Worm (Caenorhabditis elegans) whole organism, young adult: Measurements from ENCODE around the gene R05G9.3.

ENCODE experiments used
- C06A6.2 ChIP-seq: fragments of 200-800 bp; sonication (Bioruptor generic); conservative IDR thresholded peaks from 2 replicates; pipeline ENCODE4 v1.3.6; 2022; ENCODE audit warnings: missing genetic modification characterization, missing compliant biosample characterization
- C17E4.6 ChIP-seq: fragments of 200-800 bp; sonication (Bioruptor generic); IDR thresholded peaks from 2 replicates; pipeline ENCODE4 v1.3.6; 2022; ENCODE audit warnings: missing genetic modification reagents, missing genetic modification characterization, missing compliant biosample characterization
- D2030.7 ChIP-seq: fragments of 200-800 bp; sonication (Bioruptor generic); IDR thresholded peaks from 2 replicates; pipeline ENCODE4 v1.3.6; 2022; ENCODE audit warnings: missing genetic modification reagents, missing genetic modification characterization, missing compliant biosample characterization
- F10E7.11 ChIP-seq: sonication (generic microtip); optimal IDR thresholded peaks from 2 replicates; lab custom pipeline; 2017; ENCODE audit warnings: mild to moderate bottlenecking, missing genetic modification characterization, moderate library complexity, missing compliant biosample characterization
- F52B5.7 ChIP-seq: sonication (generic microtip); optimal IDR thresholded peaks from 2 replicates; lab custom pipeline; 2016; ENCODE audit warnings: mild to moderate bottlenecking, missing genetic modification characterization, missing compliant biosample characterization
- F57C9.4 ChIP-seq: sonication (generic microtip); optimal IDR thresholded peaks from 2 replicates; lab custom pipeline; 2017; ENCODE audit warnings: mild to moderate bottlenecking, missing genetic modification characterization, missing compliant biosample characterization
- K12H6.12 ChIP-seq: fragments of 200-800 bp; sonication (Bioruptor generic); optimal IDR thresholded peaks from 2 replicates; lab custom pipeline; 2018; ENCODE audit warnings: mild to moderate bottlenecking, missing genetic modification characterization, missing compliant biosample characterization
- T26A5.8 ChIP-seq: sonication (generic microtip); optimal IDR thresholded peaks from 2 replicates; lab custom pipeline; 2016; ENCODE audit warnings: missing genetic modification characterization, missing compliant biosample characterization
- Y53F4B.3 ChIP-seq: fragments of 200-800 bp; sonication (Bioruptor generic); IDR thresholded peaks from 2 replicates; pipeline ENCODE4 v1.3.6; 2022; ENCODE audit warnings: missing genetic modification reagents, missing genetic modification characterization, missing compliant biosample characterization
- Y53G8AR.9 ChIP-seq: fragments of 200-800 bp; sonication (Bioruptor generic); conservative IDR thresholded peaks from 2 replicates; pipeline ENCODE4 v1.3.6; 2022; ENCODE audit warnings: missing genetic modification reagents, missing genetic modification characterization, missing compliant biosample characterization
- Y67H2A.10 ChIP-seq: fragments of 200-800 bp; sonication (Bioruptor generic); conservative IDR thresholded peaks from 2 replicates; pipeline ENCODE4 v1.3.6; 2022; ENCODE audit warnings: missing genetic modification reagents, missing genetic modification characterization, missing compliant biosample characterization
- Y95B8A.8 ChIP-seq: fragments of 200-800 bp; sonication (Bioruptor generic); IDR thresholded peaks from 2 replicates; pipeline ENCODE4 v1.3.6; 2022; ENCODE audit warnings: missing genetic modification reagents, missing genetic modification characterization, missing compliant biosample characterization
- akir-1 ChIP-seq: fragments of 200-800 bp; sonication (Bioruptor generic); optimal IDR thresholded peaks from 2 replicates; lab custom pipeline; 2018; ENCODE audit warnings: mild to moderate bottlenecking, missing genetic modification characterization, moderate library complexity, missing compliant biosample characterization
- ama-1 ChIP-seq, 3 experiments: fragments of 150-350 bp in 1 of 3; sonication (generic microtip) in 2 of 3; optimal IDR thresholded peaks; 2 replicates each; lab custom pipeline; 2014 to 2018; ENCODE audit warnings: missing biosample characterization in 2 of 3, missing genetic modification characterization in 2 of 3, missing genetic modification reagents in 2 of 3
- aptf-3 ChIP-seq: fragments of 200-800 bp; sonication (Bioruptor generic); IDR thresholded peaks from 2 replicates; pipeline ENCODE4 v1.3.6; 2022; ENCODE audit warnings: missing genetic modification characterization, missing compliant biosample characterization
- athp-1 ChIP-seq: sonication (generic microtip); optimal IDR thresholded peaks from 2 replicates; lab custom pipeline; 2017; ENCODE audit warnings: mild to moderate bottlenecking, missing genetic modification characterization, missing compliant biosample characterization
- attf-3 ChIP-seq: fragments of 200-800 bp; sonication (Bioruptor generic); conservative IDR thresholded peaks from 2 replicates; pipeline ENCODE4 v1.3.6; 2022; ENCODE audit warnings: missing genetic modification reagents, missing genetic modification characterization, missing compliant biosample characterization
- bed-2 ChIP-seq: fragments of 200-800 bp; sonication (Bioruptor generic); IDR thresholded peaks from 2 replicates; pipeline ENCODE4 v1.3.6; 2022; ENCODE audit warnings: missing genetic modification reagents, missing genetic modification characterization, missing compliant biosample characterization
- ceh-100 ChIP-seq: fragments of 200-800 bp; sonication (Bioruptor generic); IDR thresholded peaks from 2 replicates; pipeline ENCODE4 v1.3.6; 2022; ENCODE audit warnings: missing genetic modification reagents, missing genetic modification characterization, missing compliant biosample characterization
- ceh-40 ChIP-seq: fragments of 200-800 bp; sonication (Bioruptor generic); IDR thresholded peaks from 2 replicates; pipeline ENCODE4 v1.3.6; 2022; ENCODE audit warnings: missing genetic modification characterization, missing compliant biosample characterization
- die-1 ChIP-seq: sonication (generic microtip); optimal IDR thresholded peaks from 2 replicates; lab custom pipeline; 2016; ENCODE audit warnings: missing genotype, mild to moderate bottlenecking, missing genetic modification characterization, missing compliant biosample characterization
- dpff-1 ChIP-seq: sonication (generic microtip); optimal IDR thresholded peaks from 2 replicates; lab custom pipeline; 2017; ENCODE audit warnings: mild to moderate bottlenecking, missing genetic modification characterization, missing compliant biosample characterization
- egl-18 ChIP-seq: fragments of 200-800 bp; sonication (Bioruptor generic); IDR thresholded peaks from 2 replicates; pipeline ENCODE4 v1.3.6; 2022; ENCODE audit warnings: missing genetic modification reagents, missing genetic modification characterization, missing compliant biosample characterization
- ets-4 ChIP-seq: fragments of 200-800 bp; sonication (Bioruptor generic); optimal IDR thresholded peaks from 2 replicates; lab custom pipeline; 2018; ENCODE audit warnings: mild to moderate bottlenecking, missing genetic modification characterization, missing compliant biosample characterization
- him-1 ChIP-seq: sonication (generic microtip); optimal IDR thresholded peaks from 2 replicates; lab custom pipeline; 2016; ENCODE audit warnings: missing genotype, missing genetic modification reagents, missing genetic modification characterization, missing compliant biosample characterization
- hsf-1 ChIP-seq: fragments of 200-800 bp; sonication (Bioruptor generic); IDR thresholded peaks from 2 replicates; pipeline ENCODE4 v1.3.6; 2022; ENCODE audit warnings: missing genetic modification reagents, missing genetic modification characterization, missing compliant biosample characterization
- lin-35 ChIP-seq, 3 experiments: fragments of 150-350 bp in 2 of 3; sonication (generic microtip) in 1 of 3; optimal IDR thresholded peaks; 2 replicates each; lab custom pipeline; 2014 to 2018; ENCODE audit warnings: missing biosample characterization in 3 of 3, missing genetic modification characterization in 3 of 3, missing genetic modification reagents in 3 of 3
- lin-54 ChIP-seq: fragments of 200-800 bp; sonication (Bioruptor generic); optimal IDR thresholded peaks from 2 replicates; lab custom pipeline; 2018; ENCODE audit warnings: mild to moderate bottlenecking, missing genetic modification characterization, missing compliant biosample characterization
- lir-1 ChIP-seq: fragments of 200-800 bp; sonication (Bioruptor generic); conservative IDR thresholded peaks from 2 replicates; pipeline ENCODE4 v1.3.6; 2022; ENCODE audit warnings: missing genetic modification reagents, missing genetic modification characterization, missing compliant biosample characterization
- lsl-1 ChIP-seq: fragments of 200-800 bp; sonication (Bioruptor generic); optimal IDR thresholded peaks from 2 replicates; lab custom pipeline; 2018; ENCODE audit warnings: mild to moderate bottlenecking, missing genetic modification characterization, moderate library complexity, missing compliant biosample characterization
- madf-6 ChIP-seq: fragments of 200-800 bp; sonication (Bioruptor generic); IDR thresholded peaks from 2 replicates; pipeline ENCODE4 v1.3.6; 2022; ENCODE audit warnings: missing genetic modification reagents, missing genetic modification characterization, missing compliant biosample characterization
- madf-8 ChIP-seq: fragments of 200-800 bp; sonication (Bioruptor generic); conservative IDR thresholded peaks from 2 replicates; pipeline ENCODE4 v1.3.6; 2022; ENCODE audit warnings: missing genetic modification reagents, missing genetic modification characterization, missing compliant biosample characterization
- mcd-1 ChIP-seq: fragments of 200-800 bp; sonication (Bioruptor generic); IDR thresholded peaks from 2 replicates; pipeline ENCODE4 v1.3.6; 2022; ENCODE audit warnings: missing genetic modification reagents, missing genetic modification characterization, missing compliant biosample characterization
- mxl-1 ChIP-seq: sonication (generic microtip); optimal IDR thresholded peaks from 2 replicates; lab custom pipeline; 2016; ENCODE audit warnings: missing genetic modification characterization, missing compliant biosample characterization
- nfya-2 ChIP-seq: fragments of 200-800 bp; sonication (Bioruptor generic); IDR thresholded peaks from 2 replicates; pipeline ENCODE4 v1.3.6; 2022; ENCODE audit warnings: missing genetic modification reagents, missing genetic modification characterization, missing compliant biosample characterization
- nhr-80 ChIP-seq: sonication (generic microtip); optimal IDR thresholded peaks from 2 replicates; lab custom pipeline; 2016; ENCODE audit warnings: missing genetic modification characterization, missing compliant biosample characterization
- nhr-90 ChIP-seq: sonication (generic microtip); optimal IDR thresholded peaks from 2 replicates; lab custom pipeline; 2016; ENCODE audit warnings: missing genotype, mild to moderate bottlenecking, missing genetic modification characterization, missing compliant biosample characterization
- pbrm-1 ChIP-seq: fragments of 200-800 bp; sonication (Bioruptor generic); IDR thresholded peaks from 2 replicates; pipeline ENCODE4 v1.3.6; 2022; ENCODE audit warnings: missing genetic modification reagents, missing genetic modification characterization, missing compliant biosample characterization
- sdz-38 ChIP-seq: sonication (generic microtip); optimal IDR thresholded peaks from 2 replicates; lab custom pipeline; 2016; ENCODE audit warnings: missing genotype, missing genetic modification characterization, missing compliant biosample characterization
- unc-130 ChIP-seq: sonication (generic microtip); optimal IDR thresholded peaks from 2 replicates; lab custom pipeline; 2016; ENCODE audit warnings: missing genetic modification reagents, missing genetic modification characterization, missing compliant biosample characterization
- unc-62 ChIP-seq: fragments of 150-350 bp; optimal IDR thresholded peaks from 2 replicates; lab custom pipeline; 2014; ENCODE audit warnings: missing biosample characterization, missing genetic modification reagents, missing genetic modification characterization
- xnd-1 ChIP-seq: sonication (generic microtip); optimal IDR thresholded peaks from 2 replicates; lab custom pipeline; 2016; ENCODE audit warnings: missing genotype, missing genetic modification reagents, missing genetic modification characterization, missing compliant biosample characterization
- ztf-22 ChIP-seq: fragments of 200-800 bp; sonication (Bioruptor generic); optimal IDR thresholded peaks from 2 replicates; lab custom pipeline; 2018; ENCODE audit warnings: mild to moderate bottlenecking, missing genetic modification characterization, moderate library complexity, missing compliant biosample characterization
- ztf-28 ChIP-seq: fragments of 200-800 bp; sonication (Bioruptor generic); IDR thresholded peaks from 2 replicates; pipeline ENCODE4 v1.3.6; 2022; ENCODE audit warnings: missing genetic modification reagents, missing genetic modification characterization, missing compliant biosample characterization
- ztf-3 ChIP-seq: fragments of 200-800 bp; sonication (Bioruptor generic); optimal IDR thresholded peaks from 2 replicates; lab custom pipeline; 2018; ENCODE audit warnings: mild to moderate bottlenecking, missing genetic modification characterization, missing compliant biosample characterization

R05G9.3 gene

DNA sequence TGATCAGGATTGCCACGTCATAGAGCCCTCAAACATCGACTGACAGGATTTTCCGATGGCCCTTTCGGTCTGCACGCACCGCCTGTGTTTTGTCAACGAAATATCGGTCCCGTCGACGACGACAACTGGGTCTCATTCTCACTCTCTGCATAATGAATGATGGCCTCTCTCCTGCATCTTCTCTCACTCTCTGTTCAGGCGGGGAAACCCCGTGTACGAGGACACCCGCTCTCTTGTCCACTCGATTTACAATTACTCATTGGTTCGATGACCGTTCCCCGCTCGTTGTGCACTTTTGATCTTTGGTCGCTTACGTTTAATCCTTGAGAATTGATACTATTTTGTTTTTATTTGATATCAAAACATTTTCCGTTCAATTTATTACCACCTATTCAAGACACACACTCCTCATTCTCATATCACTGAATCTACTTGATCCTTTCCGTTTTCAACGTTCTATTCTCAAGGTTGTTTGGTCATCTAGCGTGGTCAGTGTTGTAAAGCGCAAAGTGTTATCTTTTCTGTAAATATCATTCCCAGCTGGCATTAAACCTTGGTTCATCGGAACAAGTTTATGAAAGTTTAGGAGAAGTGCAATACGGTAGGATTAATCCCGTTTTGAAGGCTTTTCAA, 21.4 kb upstream of the R05G9.3 start (continued):
- no peak for TF ChIP-seq F52B5.7
- no peak for TF ChIP-seq hsf-1 (GFP tag; lab: Robert Waterston, UW)
- no peak for TF ChIP-seq C06A6.2 (GFP tag; lab: Robert Waterston, UW)
- TF ChIP-seq ztf-22 (GFP tag; lab: Kevin White, UChicago) = no peak
- TF ChIP-seq akir-1 = no peak
- TF ChIP-seq Y53G8AR.9 (GFP tag; lab: Robert Waterston, UW) = no peak
- no peak for TF ChIP-seq aptf-3
- TF ChIP-seq K12H6.12 (tag; lab: Kevin White, UChicago) = no peak
- no peak for TF ChIP-seq attf-3 (GFP tag; lab: Robert Waterston, UW)
- no peak for TF ChIP-seq ztf-28 (GFP tag; lab: Robert Waterston, UW)
- no peak for TF ChIP-seq lin-35 (GFP tag; optimal IDR thresholded peaks at IDR 0.05; lab: Kevin White, UChicago)

DNA sequence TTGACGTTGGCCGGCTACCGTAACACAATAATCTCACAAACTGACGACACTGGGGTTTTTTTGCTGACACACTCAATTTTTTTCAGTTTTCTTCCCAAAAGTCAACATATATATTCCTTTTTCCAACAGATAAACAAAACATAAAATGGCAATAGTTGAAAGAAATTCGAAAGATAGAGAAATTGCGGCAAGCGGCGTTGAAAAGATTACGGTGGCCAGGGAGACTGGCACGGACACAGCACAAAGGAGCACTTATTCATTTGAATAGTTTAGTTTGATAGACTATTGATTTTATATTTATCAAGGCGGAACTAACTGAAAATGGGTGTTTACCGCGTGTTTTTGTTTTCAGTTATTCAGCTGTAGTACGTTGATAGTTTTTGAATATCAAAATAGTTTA, 20.0 kb upstream of the R05G9.3 start, which contains the start of gene toe-2:
TSS of gene toe-2 (minus strand) at position 70 of the 400 bp plus-strand sequence.
- TF ChIP-seq nfya-2 (GFP tag; lab: Robert Waterston, UW) (no peak), ztf-22 (GFP tag; lab: Kevin White, UChicago) (no peak), pbrm-1 (GFP tag; lab: Robert Waterston, UW) (no peak), mcd-1 (no peak), lir-1 (no peak), mxl-1 (tag; lab: Kevin White, UChicago) (no peak), ceh-100 (GFP tag; lab: Robert Waterston, UW) (no peak), unc-62 (GFP tag; lab: Kevin White, UChicago) (no peak), die-1 (tag; lab: Kevin White, UChicago) (no peak), egl-18 (GFP tag; lab: Robert Waterston, UW) (no peak), Y67H2A.10 (GFP tag; lab: Robert Waterston, UW) (no peak), ceh-40 (GFP tag; lab: Robert Waterston, UW) (no peak), nhr-90 (tag; lab: Kevin White, UChicago) (no peak), Y53F4B.3 (GFP tag; lab: Robert Waterston, UW) (no peak), unc-130 (GFP tag; lab: Kevin White, UChicago) (no peak), ets-4 (GFP tag; lab: Kevin White, UChicago) (no peak), C17E4.6 (no peak), lsl-1 (GFP tag; lab: Kevin White, UChicago) (no peak), dpff-1 (no peak)

DNA sequence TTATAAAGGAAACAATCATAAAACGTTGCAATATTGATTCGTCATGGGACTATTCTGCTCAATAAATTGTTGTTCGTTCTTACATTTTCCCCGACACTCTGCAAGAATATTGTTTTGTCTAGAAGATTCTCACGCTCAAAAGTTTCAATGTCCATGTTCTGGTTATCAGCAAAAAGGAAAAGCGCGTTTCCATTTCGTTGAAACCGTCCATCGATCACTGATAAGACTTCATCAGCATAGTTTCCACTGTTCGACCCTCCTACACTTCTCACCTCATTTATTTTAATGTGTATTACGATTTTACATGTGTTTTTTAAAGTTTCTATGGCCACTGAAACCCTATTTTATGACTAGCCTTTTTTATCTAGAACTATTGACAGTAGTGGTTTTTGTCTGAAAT, 18.8 kb upstream of the R05G9.3 start:
- peak; percentile 68 for TF ChIP-seq nhr-80 (tag; lab: Kevin White, UChicago)
- no peak for TF ChIP-seq Y53G8AR.9 (GFP tag; lab: Robert Waterston, UW)
- TF ChIP-seq, all 124 proteins: peak for 1

- TF ChIP-seq him-1 (tag; lab: Kevin White, UChicago) (no peak), F10E7.11 (tag; lab: Kevin White, UChicago) (no peak), Y95B8A.8 (GFP tag; lab: Robert Waterston, UW) (no peak), xnd-1 (tag; lab: Kevin White, UChicago) (peak; percentile 61), bed-2 (GFP tag; lab: Robert Waterston, UW) (no peak), madf-6 (GFP tag; lab: Robert Waterston, UW) (peak; percentile 90), lin-54 (GFP tag; lab: Kevin White, UChicago) (peak; percentile 39), ama-1 (optimal IDR thresholded peaks at IDR 0.05; lab: Kevin White, UChicago) (no peak), ama-1 (GFP tag; optimal IDR thresholded peaks at IDR 0.05; lab: Kevin White, UChicago) (no peak), sdz-38 (no peak), F57C9.4 (tag; lab: Kevin White, UChicago) (no peak), athp-1 (tag; lab: Kevin White, UChicago) (no peak), ztf-28 (GFP tag; lab: Robert Waterston, UW) (no peak), ztf-3 (GFP tag; lab: Kevin White, UChicago) (no peak), D2030.7 (GFP tag; lab: Robert Waterston, UW) (peak; percentile 61; the same call in 1 of the 2 replicates), T26A5.8 (tag; lab: Kevin White, UChicago) (no peak), madf-8 (GFP tag; lab: Robert Waterston, UW) (peak; percentile 85), lin-35 (GFP tag; optimal IDR thresholded peaks at IDR 0.05; lab: Kevin White, UChicago) (peak in 1 of 3 experiments; percentile 67)
Observed at ce11 chrII:6519703-6520102, 18.4 kb upstream of the R05G9.3 start.
